Worm (Caenorhabditis elegans) whole organism, young adult: ENCODE measurements around the gene C34B4.3.

ENCODE experiments used
- B0035.1 ChIP-seq: sonication (generic microtip); optimal IDR thresholded peaks from 2 replicates; lab custom pipeline; 2016; ENCODE audit warnings: missing genetic modification characterization, mild to moderate bottlenecking, missing compliant biosample characterization, missing genotype, missing genetic modification reagents
- B0336.3 ChIP-seq: fragments of 200-800 bp; sonication (Bioruptor generic); IDR thresholded peaks from 2 replicates; pipeline ENCODE4 v1.3.6; 2022; ENCODE audit warnings: missing genetic modification characterization, missing compliant biosample characterization
- F33H1.4 ChIP-seq: fragments of 200-800 bp; sonication (Bioruptor generic); IDR thresholded peaks from 2 replicates; pipeline ENCODE4 v1.3.6; 2022; ENCODE audit warnings: missing genetic modification reagents, missing genetic modification characterization, missing compliant biosample characterization
- F55B11.4 ChIP-seq: sonication (generic microtip); optimal IDR thresholded peaks from 2 replicates; lab custom pipeline; 2016; ENCODE audit warnings: missing compliant biosample characterization, missing genetic modification characterization, borderline replicate concordance; ENCODE audit not compliant: insufficient read depth
- Y53F4B.3 ChIP-seq: fragments of 200-800 bp; sonication (Bioruptor generic); IDR thresholded peaks from 2 replicates; pipeline ENCODE4 v1.3.6; 2022; ENCODE audit warnings: missing genetic modification reagents, missing genetic modification characterization, missing compliant biosample characterization
- Y53G8AR.9 ChIP-seq: fragments of 200-800 bp; sonication (Bioruptor generic); conservative IDR thresholded peaks from 2 replicates; pipeline ENCODE4 v1.3.6; 2022; ENCODE audit warnings: missing genetic modification reagents, missing genetic modification characterization, missing compliant biosample characterization
- Y56A3A.18 ChIP-seq: fragments of 200-800 bp; sonication (Bioruptor generic); IDR thresholded peaks from 2 replicates; pipeline ENCODE4 v1.3.6; 2022; ENCODE audit warnings: missing genetic modification reagents, missing genetic modification characterization, missing compliant biosample characterization
- Y67H2A.10 ChIP-seq: fragments of 200-800 bp; sonication (Bioruptor generic); conservative IDR thresholded peaks from 2 replicates; pipeline ENCODE4 v1.3.6; 2022; ENCODE audit warnings: missing genetic modification reagents, missing genetic modification characterization, missing compliant biosample characterization
- Y95B8A.8 ChIP-seq: fragments of 200-800 bp; sonication (Bioruptor generic); IDR thresholded peaks from 2 replicates; pipeline ENCODE4 v1.3.6; 2022; ENCODE audit warnings: missing genetic modification reagents, missing genetic modification characterization, missing compliant biosample characterization
- akir-1 ChIP-seq: fragments of 200-800 bp; sonication (Bioruptor generic); optimal IDR thresholded peaks from 2 replicates; lab custom pipeline; 2018; ENCODE audit warnings: mild to moderate bottlenecking, missing genetic modification characterization, moderate library complexity, missing compliant biosample characterization
- ama-1 ChIP-seq, 3 experiments: fragments of 150-350 bp in 1 of 3; sonication (generic microtip) in 2 of 3; optimal IDR thresholded peaks; 2 replicates each; lab custom pipeline; 2014 to 2018; ENCODE audit warnings: missing biosample characterization in 2 of 3, missing genetic modification characterization in 2 of 3, missing genetic modification reagents in 2 of 3
- athp-1 ChIP-seq: sonication (generic microtip); optimal IDR thresholded peaks from 2 replicates; lab custom pipeline; 2017; ENCODE audit warnings: mild to moderate bottlenecking, missing genetic modification characterization, missing compliant biosample characterization
- attf-5 ChIP-seq: fragments of 200-800 bp; sonication (Bioruptor generic); optimal IDR thresholded peaks from 2 replicates; lab custom pipeline; 2018; ENCODE audit warnings: mild to moderate bottlenecking, missing genetic modification characterization, missing compliant biosample characterization
- ceh-27 ChIP-seq: fragments of 200-800 bp; sonication (Bioruptor generic); optimal IDR thresholded peaks from 2 replicates; lab custom pipeline; 2018; ENCODE audit warnings: mild to moderate bottlenecking, missing genetic modification characterization, moderate library complexity, missing compliant biosample characterization
- ceh-79 ChIP-seq: sonication (generic microtip); optimal IDR thresholded peaks from 2 replicates; lab custom pipeline; 2017; ENCODE audit warnings: mild to moderate bottlenecking, missing genetic modification characterization, missing compliant biosample characterization
- ekl-4 ChIP-seq: fragments of 200-800 bp; sonication (Bioruptor generic); IDR thresholded peaks from 2 replicates; pipeline ENCODE4 v1.3.6; 2022; ENCODE audit warnings: missing genetic modification reagents, missing genetic modification characterization, missing compliant biosample characterization
- hmg-1.2 ChIP-seq: fragments of 200-800 bp; sonication (Bioruptor generic); IDR thresholded peaks from 2 replicates; pipeline ENCODE4 v1.3.6; 2022; ENCODE audit warnings: missing genetic modification reagents, missing genetic modification characterization, missing compliant biosample characterization
- hmg-20 ChIP-seq: fragments of 200-800 bp; sonication (Bioruptor generic); IDR thresholded peaks from 2 replicates; pipeline ENCODE4 v1.3.6; 2022; ENCODE audit warnings: missing genetic modification reagents, missing genetic modification characterization, missing compliant biosample characterization
- hsf-1 ChIP-seq: fragments of 200-800 bp; sonication (Bioruptor generic); IDR thresholded peaks from 2 replicates; pipeline ENCODE4 v1.3.6; 2022; ENCODE audit warnings: missing genetic modification reagents, missing genetic modification characterization, missing compliant biosample characterization
- lin-40 ChIP-seq: sonication (generic microtip); optimal IDR thresholded peaks from 2 replicates; lab custom pipeline; 2016; ENCODE audit warnings: missing genetic modification characterization, mild to moderate bottlenecking, missing compliant biosample characterization, missing genotype, missing genetic modification reagents
- lin-54 ChIP-seq: fragments of 200-800 bp; sonication (Bioruptor generic); optimal IDR thresholded peaks from 2 replicates; lab custom pipeline; 2018; ENCODE audit warnings: mild to moderate bottlenecking, missing genetic modification characterization, missing compliant biosample characterization
- madf-10 ChIP-seq: sonication (generic microtip); optimal IDR thresholded peaks from 2 replicates; lab custom pipeline; 2016; ENCODE audit warnings: mild to moderate bottlenecking, missing genetic modification characterization, missing compliant biosample characterization
- madf-6 ChIP-seq: fragments of 200-800 bp; sonication (Bioruptor generic); IDR thresholded peaks from 2 replicates; pipeline ENCODE4 v1.3.6; 2022; ENCODE audit warnings: missing genetic modification reagents, missing genetic modification characterization, missing compliant biosample characterization
- mes-4 ChIP-seq: sonication (generic microtip); optimal IDR thresholded peaks from 2 replicates; lab custom pipeline; 2016; ENCODE audit warnings: missing genotype, missing genetic modification characterization, missing compliant biosample characterization
- nfya-1 ChIP-seq: sonication (generic microtip); optimal IDR thresholded peaks from 2 replicates; lab custom pipeline; 2017; ENCODE audit warnings: antibody characterized with exemption, missing compliant biosample characterization, missing genetic modification characterization, borderline replicate concordance; ENCODE audit not compliant: insufficient read depth
- nfyb-1 ChIP-seq: fragments of 200-800 bp; sonication (Bioruptor generic); IDR thresholded peaks from 2 replicates; pipeline ENCODE4 v1.3.6; 2022; ENCODE audit warnings: missing genetic modification reagents, missing genetic modification characterization, missing compliant biosample characterization
- nhr-120 ChIP-seq: fragments of 200-800 bp; sonication (Bioruptor generic); IDR thresholded peaks from 2 replicates; pipeline ENCODE4 v1.3.6; 2022; ENCODE audit warnings: missing genetic modification characterization, missing compliant biosample characterization
- nhr-179 ChIP-seq: sonication (generic microtip); optimal IDR thresholded peaks from 2 replicates; lab custom pipeline; 2016; ENCODE audit warnings: mild to moderate bottlenecking, missing genetic modification characterization, missing compliant biosample characterization
- nhr-90 ChIP-seq: sonication (generic microtip); optimal IDR thresholded peaks from 2 replicates; lab custom pipeline; 2016; ENCODE audit warnings: missing genotype, mild to moderate bottlenecking, missing genetic modification characterization, missing compliant biosample characterization
- pbrm-1 ChIP-seq: fragments of 200-800 bp; sonication (Bioruptor generic); IDR thresholded peaks from 2 replicates; pipeline ENCODE4 v1.3.6; 2022; ENCODE audit warnings: missing genetic modification reagents, missing genetic modification characterization, missing compliant biosample characterization
- pha-4 ChIP-seq: fragments of 150-350 bp; sonication (generic microtip); optimal IDR thresholded peaks from 2 replicates; lab custom pipeline; 2014; ENCODE audit warnings: missing biosample characterization, missing genetic modification reagents, missing genetic modification characterization
- rec-8 ChIP-seq, 2 experiments: sonication (generic microtip); optimal IDR thresholded peaks; 2 replicates each; lab custom pipeline; 2016; ENCODE audit warnings: mild to moderate bottlenecking in 2 of 2, missing genetic modification characterization in 2 of 2, missing genetic modification reagents in 2 of 2, missing genotype in 2 of 2, missing biosample characterization in 1 of 2, missing compliant biosample characterization in 1 of 2, moderate library complexity in 1 of 2
- repo-1 ChIP-seq: sonication (generic microtip); optimal IDR thresholded peaks from 2 replicates; lab custom pipeline; 2017; ENCODE audit warnings: mild to moderate bottlenecking, missing genetic modification characterization, missing compliant biosample characterization
- sdz-38 ChIP-seq: sonication (generic microtip); optimal IDR thresholded peaks from 2 replicates; lab custom pipeline; 2016; ENCODE audit warnings: missing genotype, missing genetic modification characterization, missing compliant biosample characterization
- snpc-1.3 ChIP-seq: sonication (generic microtip); optimal IDR thresholded peaks from 2 replicates; lab custom pipeline; 2017; ENCODE audit warnings: missing genetic modification characterization, mild to moderate bottlenecking, missing compliant biosample characterization, antibody characterized with exemption, moderate library complexity, missing genotype, missing genetic modification reagents; ENCODE audit not compliant: insufficient read depth
- snpc-4 ChIP-seq, 5 experiments: fragments of 150-350 bp in 1 of 5; sonication (generic microtip) in 4 of 5; optimal IDR thresholded peaks; 2 replicates each; lab custom pipeline; 2014 to 2018; ENCODE audit warnings: missing genetic modification characterization in 5 of 5, missing biosample characterization in 3 of 5, antibody characterized with exemption in 2 of 5, mild to moderate bottlenecking in 2 of 5, missing compliant biosample characterization in 2 of 5, missing genotype in 2 of 5, moderate library complexity in 2 of 5, missing genetic modification reagents in 1 of 5
- sptf-2 ChIP-seq: fragments of 200-800 bp; sonication (Bioruptor generic); optimal IDR thresholded peaks from 2 replicates; lab custom pipeline; 2018; ENCODE audit warnings: mild to moderate bottlenecking, missing genetic modification characterization, missing compliant biosample characterization
- tbp1 ChIP-seq: fragments of 200-800 bp; sonication (Bioruptor generic); optimal IDR thresholded peaks from 2 replicates; lab custom pipeline; 2018; ENCODE audit warnings: mild to moderate bottlenecking, missing genetic modification characterization, missing compliant biosample characterization
- ztf-6 ChIP-seq: fragments of 200-800 bp; sonication (Bioruptor generic); IDR thresholded peaks from 2 replicates; pipeline ENCODE4 v1.3.6; 2022; ENCODE audit warnings: missing genetic modification reagents, missing genetic modification characterization, missing compliant biosample characterization

Gene C34B4.3

ce11 chrV:13046125-13047123, 24.5 kb downstream of the C34B4.3 start (continued):
- TF ChIP-seq B0035.1 (tag; lab: Kevin White, UChicago) = peak; percentile 44
- TF ChIP-seq nfyb-1 (GFP tag; lab: Robert Waterston, UW) = 0 out of 2 replicates have a peak, but pooled peaks have one; percentile 14
- no peak for TF ChIP-seq repo-1 (tag; lab: Kevin White, UChicago)
- TF ChIP-seq attf-5 = no peak
- TF ChIP-seq hsf-1 (GFP tag; lab: Robert Waterston, UW) = no peak
- TF ChIP-seq Y95B8A.8 = no peak
- TF ChIP-seq nfya-1 (tag; lab: Kevin White, UChicago) = no peak
- peak; percentile 46 for TF ChIP-seq nhr-90 (tag; lab: Kevin White, UChicago)
- TF ChIP-seq lin-40 = no peak
- TF ChIP-seq madf-6 (GFP tag; lab: Robert Waterston, UW) = peak; percentile 44; the same call in 1 of the 2 replicates
- TF ChIP-seq lin-54 (GFP tag; lab: Kevin White, UChicago) = peak; percentile 24
- no peak for TF ChIP-seq akir-1
- no peak for TF ChIP-seq hmg-1.2 (GFP tag; lab: Robert Waterston, UW)
- no peak for TF ChIP-seq snpc-4 (GFP tag; optimal IDR thresholded peaks at IDR 0.05; lab: Kevin White, UChicago)
- no peak for TF ChIP-seq snpc-4 (tag; optimal IDR thresholded peaks at IDR 0.05; lab: Kevin White, UChicago)
- no peak for TF ChIP-seq mes-4 (tag; lab: Kevin White, UChicago)
- no peak for TF ChIP-seq rec-8 (tag; optimal IDR thresholded peaks at IDR 0.05; lab: Kevin White, UChicago)
- TF ChIP-seq pha-4 (tag; lab: Kevin White, UChicago) = no peak
- no peak for TF ChIP-seq pbrm-1 (GFP tag; lab: Robert Waterston, UW)
- no peak for TF ChIP-seq sptf-2
- TF ChIP-seq nhr-179 (tag; lab: Kevin White, UChicago) = no peak
- TF ChIP-seq ama-1 (optimal IDR thresholded peaks at IDR 0.05; lab: Kevin White, UChicago) = no peak
- TF ChIP-seq ama-1 (GFP tag; optimal IDR thresholded peaks at IDR 0.05; lab: Kevin White, UChicago) = no peak
- no peak for TF ChIP-seq F33H1.4
- no peak for TF ChIP-seq ceh-27 (GFP tag; lab: Kevin White, UChicago)
- no peak for TF ChIP-seq ekl-4 (GFP tag; lab: Robert Waterston, UW)
- TF ChIP-seq Y56A3A.18 (GFP tag; lab: Robert Waterston, UW) = peak; percentile 54; the same call in 1 of the 2 replicates
- no peak for TF ChIP-seq F55B11.4 (tag; lab: Kevin White, UChicago)
- TF ChIP-seq nhr-120 = no peak
- TF ChIP-seq sdz-38 (tag; lab: Kevin White, UChicago) = no peak
- TF ChIP-seq hmg-20 (GFP tag; lab: Robert Waterston, UW) = no peak
- TF ChIP-seq ztf-6 = no peak
- no peak for TF ChIP-seq athp-1 (tag; lab: Kevin White, UChicago)
- no peak for TF ChIP-seq B0336.3 (GFP tag; lab: Robert Waterston, UW)
- TF ChIP-seq tbp1 (GFP tag; lab: Kevin White, UChicago) = peak; percentile 33
- TF ChIP-seq Y53G8AR.9 (GFP tag; lab: Robert Waterston, UW) = peak; percentile 70
- TF ChIP-seq, all 124 proteins: peak for 14

- TF ChIP-seq Y67H2A.10 (GFP tag; lab: Robert Waterston, UW) = no peak
- TF ChIP-seq snpc-1.3 (tag; lab: Kevin White, UChicago) = no peak
- no peak for TF ChIP-seq ceh-27 (GFP tag; lab: Kevin White, UChicago)
- no peak for TF ChIP-seq ceh-79
- no peak for TF ChIP-seq Y53F4B.3 (GFP tag; lab: Robert Waterston, UW)
- TF ChIP-seq nfya-1 (tag; lab: Kevin White, UChicago) = no peak
- no peak for TF ChIP-seq madf-10 (tag; lab: Kevin White, UChicago)
Measured at ce11 chrV:13045017-13045416, 25.9 kb downstream of the C34B4.3 start.
